Worm (Caenorhabditis elegans) whole organism, late embryonic: ENCODE measurements around the gene srsx-13.

ENCODE experiments used
- C08G9.2 ChIP-seq: sonication (generic microtip); optimal IDR thresholded peaks from 2 replicates; lab custom pipeline; 2016; ENCODE audit warnings: mild to moderate bottlenecking, missing genetic modification characterization, moderate library complexity, missing compliant biosample characterization
- T23F11.4 ChIP-seq: fragments of 200-800 bp; sonication (Bioruptor generic); optimal IDR thresholded peaks from 2 replicates; lab custom pipeline; 2018; ENCODE audit warnings: mild to moderate bottlenecking, missing genetic modification characterization, missing compliant biosample characterization
- Y22D7AL.16 ChIP-seq: sonication (generic microtip); optimal IDR thresholded peaks from 2 replicates; lab custom pipeline; 2016; ENCODE audit warnings: missing genetic modification characterization, missing compliant biosample characterization
- ama-1 ChIP-seq: fragments of 150-350 bp; optimal IDR thresholded peaks from 2 replicates; lab custom pipeline; 2014
- ceh-18 ChIP-seq: sonication (generic microtip); optimal IDR thresholded peaks from 2 replicates; lab custom pipeline; 2016; ENCODE audit warnings: missing genetic modification characterization, missing compliant biosample characterization
- ceh-19 ChIP-seq: fragments of 200-800 bp; sonication (Bioruptor generic); optimal IDR thresholded peaks from 2 replicates; lab custom pipeline; 2018; ENCODE audit warnings: mild to moderate bottlenecking, missing genetic modification characterization, missing compliant biosample characterization
- ceh-30 ChIP-seq: fragments of 150-350 bp; optimal IDR thresholded peaks from 2 replicates; lab custom pipeline; 2014; ENCODE audit warnings: missing biosample characterization, missing genetic modification characterization
- ceh-34 ChIP-seq: sonication (generic microtip); optimal IDR thresholded peaks from 2 replicates; lab custom pipeline; 2016; ENCODE audit warnings: mild to moderate bottlenecking, missing genetic modification characterization, missing compliant biosample characterization
- ceh-45 ChIP-seq: fragments of 200-800 bp; sonication (Bioruptor generic); IDR thresholded peaks from 2 replicates; pipeline ENCODE4 v1.3.6; 2022; ENCODE audit warnings: missing genetic modification reagents, missing genetic modification characterization, missing compliant biosample characterization
- ceh-48 ChIP-seq: sonication (generic microtip); optimal IDR thresholded peaks from 2 replicates; lab custom pipeline; 2016; ENCODE audit warnings: missing genetic modification characterization, inconsistent platforms, missing compliant biosample characterization
- ceh-6 ChIP-seq: fragments of 200-800 bp; sonication (Bioruptor generic); optimal IDR thresholded peaks from 2 replicates; lab custom pipeline; 2018; ENCODE audit warnings: mild to moderate bottlenecking, missing genetic modification characterization, missing compliant biosample characterization
- che-1 ChIP-seq: sonication (generic microtip); optimal IDR thresholded peaks from 2 replicates; lab custom pipeline; 2016; ENCODE audit warnings: mild to moderate bottlenecking, missing genetic modification characterization, missing compliant biosample characterization
- dmd-4 ChIP-seq: sonication (generic microtip); optimal IDR thresholded peaks from 2 replicates; lab custom pipeline; 2016; ENCODE audit warnings: borderline replicate concordance, missing genetic modification characterization, missing compliant biosample characterization
- dve-1 ChIP-seq: sonication (generic microtip); optimal IDR thresholded peaks from 2 replicates; lab custom pipeline; 2017; ENCODE audit warnings: antibody characterized with exemption, mild to moderate bottlenecking, missing genetic modification characterization, missing compliant biosample characterization
- elt-2 ChIP-seq: sonication (generic microtip); optimal IDR thresholded peaks from 2 replicates; lab custom pipeline; 2016; ENCODE audit warnings: missing genetic modification reagents, missing genetic modification characterization, missing compliant biosample characterization
- elt-4 ChIP-seq: sonication (generic microtip); optimal IDR thresholded peaks from 2 replicates; lab custom pipeline; 2016; ENCODE audit warnings: missing genetic modification characterization, missing compliant biosample characterization
- ets-4 ChIP-seq: sonication (generic microtip); optimal IDR thresholded peaks from 2 replicates; lab custom pipeline; 2016; ENCODE audit warnings: missing genetic modification characterization, missing compliant biosample characterization
- fax-1 ChIP-seq: sonication (generic microtip); optimal IDR thresholded peaks from 2 replicates; lab custom pipeline; 2016; ENCODE audit warnings: missing genotype, missing genetic modification characterization, missing compliant biosample characterization
- fkh-6 ChIP-seq: sonication (generic microtip); optimal IDR thresholded peaks from 2 replicates; lab custom pipeline; 2016; ENCODE audit warnings: missing genetic modification characterization, missing compliant biosample characterization
- gmeb-2 ChIP-seq: sonication (generic microtip); optimal IDR thresholded peaks from 2 replicates; lab custom pipeline; 2016; ENCODE audit warnings: missing genetic modification characterization, inconsistent platforms, missing compliant biosample characterization
- hlh-13 ChIP-seq: fragments of 200-800 bp; sonication (Bioruptor generic); optimal IDR thresholded peaks from 2 replicates; lab custom pipeline; 2018; ENCODE audit warnings: mild to moderate bottlenecking, missing genetic modification characterization, missing compliant biosample characterization
- hlh-30 ChIP-seq: sonication (generic microtip); optimal IDR thresholded peaks from 2 replicates; lab custom pipeline; 2017; ENCODE audit warnings: antibody characterized with exemption, missing genetic modification characterization, missing compliant biosample characterization; ENCODE audit not compliant: insufficient read depth
- hlh-6 ChIP-seq: sonication (generic microtip); optimal IDR thresholded peaks from 2 replicates; lab custom pipeline; 2016; ENCODE audit warnings: missing genotype, missing genetic modification characterization, missing compliant biosample characterization
- lin-11 ChIP-seq: fragments of 200-800 bp; sonication (Bioruptor generic); optimal IDR thresholded peaks from 2 replicates; lab custom pipeline; 2018; ENCODE audit warnings: mild to moderate bottlenecking, missing genetic modification characterization, missing compliant biosample characterization
- madf-2 ChIP-seq: sonication (generic microtip); optimal IDR thresholded peaks from 2 replicates; lab custom pipeline; 2017; ENCODE audit warnings: missing genetic modification characterization, missing compliant biosample characterization
- nfya-1 ChIP-seq: sonication (generic microtip); optimal IDR thresholded peaks from 2 replicates; lab custom pipeline; 2017; ENCODE audit warnings: missing genetic modification characterization, mild to moderate bottlenecking, missing compliant biosample characterization, antibody characterized with exemption, moderate library complexity
- nhr-11 ChIP-seq: fragments of 150-350 bp; optimal IDR thresholded peaks from 2 replicates; lab custom pipeline; 2014; ENCODE audit warnings: missing biosample characterization, missing genetic modification characterization
- nhr-232 ChIP-seq: sonication (generic microtip); optimal IDR thresholded peaks from 2 replicates; lab custom pipeline; 2016; ENCODE audit warnings: missing genetic modification characterization, missing compliant biosample characterization
- npax-4 ChIP-seq: sonication (generic microtip); optimal IDR thresholded peaks from 2 replicates; lab custom pipeline; 2016; ENCODE audit warnings: missing genetic modification characterization, missing compliant biosample characterization
- pag-3 ChIP-seq: sonication (generic microtip); optimal IDR thresholded peaks from 2 replicates; lab custom pipeline; 2016; ENCODE audit warnings: missing compliant biosample characterization, missing genetic modification characterization, borderline replicate concordance
- pat-9 ChIP-seq: fragments of 200-800 bp; sonication (Bioruptor generic); optimal IDR thresholded peaks from 2 replicates; lab custom pipeline; 2018; ENCODE audit warnings: mild to moderate bottlenecking, missing genetic modification characterization, moderate library complexity, missing compliant biosample characterization
- pha-2 ChIP-seq: sonication (generic microtip); optimal IDR thresholded peaks from 2 replicates; lab custom pipeline; 2017; ENCODE audit warnings: mild to moderate bottlenecking, missing genetic modification characterization, missing compliant biosample characterization
- pha-4 ChIP-seq: fragments of 150-350 bp; optimal IDR thresholded peaks from 2 replicates; lab custom pipeline; 2018; ENCODE audit warnings: missing biosample characterization, missing genetic modification reagents, missing genetic modification characterization
- pqm-1 ChIP-seq: sonication (generic microtip); optimal IDR thresholded peaks from 2 replicates; lab custom pipeline; 2016; ENCODE audit warnings: missing genetic modification characterization, missing compliant biosample characterization
- rnt-1 ChIP-seq: sonication (generic microtip); optimal IDR thresholded peaks from 2 replicates; lab custom pipeline; 2016; ENCODE audit warnings: missing genetic modification characterization, missing compliant biosample characterization
- sdc-2 ChIP-seq: sonication (generic microtip); optimal IDR thresholded peaks from 2 replicates; lab custom pipeline; 2016; ENCODE audit warnings: missing genotype, missing genetic modification characterization, missing compliant biosample characterization
- sox-2 ChIP-seq: fragments of 200-800 bp; sonication (Bioruptor generic); IDR thresholded peaks from 2 replicates; pipeline ENCODE4 v1.3.6; 2022; ENCODE audit warnings: missing genetic modification reagents, missing genetic modification characterization, missing compliant biosample characterization
- sox-4 ChIP-seq: sonication (generic microtip); optimal IDR thresholded peaks from 2 replicates; lab custom pipeline; 2017; ENCODE audit warnings: mild to moderate bottlenecking, missing genetic modification characterization, inconsistent platforms, missing compliant biosample characterization
- tbx-2 ChIP-seq: sonication (generic microtip); optimal IDR thresholded peaks from 2 replicates; lab custom pipeline; 2016; ENCODE audit warnings: missing genetic modification characterization, missing compliant biosample characterization
- ttx-3 ChIP-seq: sonication (generic microtip); optimal IDR thresholded peaks from 2 replicates; lab custom pipeline; 2016; ENCODE audit warnings: missing genetic modification reagents, missing genetic modification characterization, missing compliant biosample characterization
- unc-86 ChIP-seq: sonication (generic microtip); optimal IDR thresholded peaks from 2 replicates; lab custom pipeline; 2016; ENCODE audit warnings: missing genetic modification characterization, missing compliant biosample characterization
- zip-5 ChIP-seq: sonication (generic microtip); optimal IDR thresholded peaks from 2 replicates; lab custom pipeline; 2016; ENCODE audit warnings: missing genetic modification characterization, missing compliant biosample characterization
- ztf-16 ChIP-seq: sonication (generic microtip); optimal IDR thresholded peaks from 2 replicates; lab custom pipeline; 2017; ENCODE audit warnings: missing genetic modification characterization, missing compliant biosample characterization

srsx-13 gene

ce11 chrV:4944219-4944618 is 38.8 kb downstream of the srsx-13 start, which contains the start of gene str-211:
Gene str-211 (minus strand): TSS chrV:4944319.
- TF ChIP-seq sox-2: no peak
- TF ChIP-seq rnt-1 (tag; lab: Kevin White, UChicago): no peak
- TF ChIP-seq elt-4 (tag; lab: Kevin White, UChicago): no peak
- no peak for TF ChIP-seq tbx-2 (tag; lab: Kevin White, UChicago)
- TF ChIP-seq sdc-2 (tag; lab: Kevin White, UChicago): no peak
- TF ChIP-seq ceh-30: no peak
- no peak for TF ChIP-seq fkh-6
- TF ChIP-seq gmeb-2 (tag; lab: Kevin White, UChicago): no peak
- TF ChIP-seq hlh-13 (GFP tag; lab: Kevin White, UChicago): no peak
- no peak for TF ChIP-seq ceh-6
- TF ChIP-seq ceh-48: no peak
- TF ChIP-seq pha-4: no peak
- no peak for TF ChIP-seq dve-1 (tag; lab: Kevin White, UChicago)
- no peak for TF ChIP-seq unc-86 (tag; lab: Kevin White, UChicago)
- TF ChIP-seq nhr-232: no peak
- TF ChIP-seq che-1 (tag; lab: Kevin White, UChicago): no peak

- TF ChIP-seq sox-4 (tag; lab: Kevin White, UChicago) (no peak), hlh-13 (GFP tag; lab: Kevin White, UChicago) (no peak), fkh-6 (no peak), Y22D7AL.16 (tag; lab: Kevin White, UChicago) (no peak)
These were observed 45.7 kb downstream of the srsx-13 start for ce11 chrV:4937337-4937736.

- no peak for TF ChIP-seq ets-4 (tag; lab: Kevin White, UChicago)
These were observed 47.9 kb downstream of the srsx-13 start for ce11 chrV:4935096-4935495.

ce11 chrV:4934406-4934805 is 48.6 kb downstream of the srsx-13 start, which contains the start of gene catp-2:
Gene catp-2 (plus strand): TSS chrV:4934706.
- TF ChIP-seq dmd-4 (tag; lab: Kevin White, UChicago): no peak

ce11 chrV:4933268-4933667 is 49.7 kb downstream of the srsx-13 start:
- TF ChIP-seq pag-3 (no peak), pat-9 (tag; lab: Kevin White, UChicago) (no peak), ztf-16 (tag; lab: Kevin White, UChicago) (no peak), nfya-1 (tag; lab: Kevin White, UChicago) (no peak), hlh-30 (no peak), ceh-30 (no peak), T23F11.4 (no peak), sdc-2 (tag; lab: Kevin White, UChicago) (no peak), pha-2 (tag; lab: Kevin White, UChicago) (no peak), Y22D7AL.16 (tag; lab: Kevin White, UChicago) (no peak), npax-4 (tag; lab: Kevin White, UChicago) (no peak), ceh-19 (GFP tag; lab: Kevin White, UChicago) (no peak), zip-5 (tag; lab: Kevin White, UChicago) (no peak), pqm-1 (tag; lab: Kevin White, UChicago) (no peak), ttx-3 (tag; lab: Kevin White, UChicago) (no peak), che-1 (tag; lab: Kevin White, UChicago) (no peak)

- TF ChIP-seq elt-2 (no peak), ceh-45 (GFP tag; lab: Robert Waterston, UW) (no peak), ama-1 (lab: Kevin White, UChicago) (no peak), pag-3 (no peak), Y22D7AL.16 (tag; lab: Kevin White, UChicago) (no peak), madf-2 (tag; lab: Kevin White, UChicago) (no peak), ceh-34 (no peak), zip-5 (tag; lab: Kevin White, UChicago) (no peak), ceh-30 (no peak), hlh-6 (tag; lab: Kevin White, UChicago) (no peak), nhr-232 (no peak), nhr-11 (tag; lab: Kevin White, UChicago) (no peak), pha-4 (no peak), lin-11 (tag; lab: Kevin White, UChicago) (no peak), fax-1 (no peak), ceh-18 (no peak), rnt-1 (tag; lab: Kevin White, UChicago) (no peak), C08G9.2 (no peak)
These were observed 50.2 kb downstream of the srsx-13 start, which contains the start of gene C02E7.10 for ce11 chrV:4932814-4933213. Gene C02E7.10 (minus strand): TSS chrV:4933045.
